Worm (Caenorhabditis elegans) whole organism, L4 larva: Measurements from ENCODE around the gene F14E5.8.

Experiments used
- F26F4.8 ChIP-seq: fragments of 200-800 bp; sonication (Bioruptor generic); conservative IDR thresholded peaks from 2 replicates; pipeline ENCODE4 v1.3.6; 2022; ENCODE audit warnings: missing genetic modification characterization, missing compliant biosample characterization
- F44E2.7 ChIP-seq: fragments of 200-800 bp; sonication (Bioruptor generic); IDR thresholded peaks from 2 replicates; pipeline ENCODE4 v2.1.2; 2022; ENCODE audit warnings: missing genetic modification characterization, missing compliant biosample characterization
- Y5F2A.4 ChIP-seq: fragments of 200-800 bp; sonication (Bioruptor generic); optimal IDR thresholded peaks from 2 replicates; lab custom pipeline; 2018; ENCODE audit warnings: mild to moderate bottlenecking, missing genetic modification characterization, missing compliant biosample characterization
- ZK546.5 ChIP-seq, 2 experiments: sonication (generic microtip); optimal IDR thresholded peaks; 2 replicates each; lab custom pipeline; 2017; ENCODE audit warnings: missing biosample characterization in 2 of 2, missing genetic modification characterization in 2 of 2
- aha-1 ChIP-seq: fragments of 150-350 bp; peaks from one replicate; lab custom pipeline; 2014; ENCODE audit warnings: missing biosample characterization, missing genetic modification characterization
- attf-4 ChIP-seq: sonication (generic microtip); optimal IDR thresholded peaks from 3 replicates; lab custom pipeline; 2017; ENCODE audit warnings: missing biosample characterization, missing genetic modification characterization
- ceh-20 ChIP-seq: fragments of 200-800 bp; sonication (Bioruptor generic); IDR thresholded peaks from 2 replicates; pipeline ENCODE4 v1.3.6; 2022; ENCODE audit warnings: missing genetic modification reagents, missing genetic modification characterization, missing compliant biosample characterization
- daf-16 ChIP-seq, 3 experiments: sonication (generic microtip); optimal IDR thresholded peaks; 2 replicates each; lab custom pipeline; 2016 to 2017; ENCODE audit warnings: missing genetic modification characterization in 3 of 3, missing genetic modification reagents in 3 of 3, mild to moderate bottlenecking in 2 of 3, missing compliant biosample characterization in 2 of 3, missing biosample characterization in 1 of 3, moderate library complexity in 1 of 3
- dmd-8 ChIP-seq: fragments of 200-800 bp; sonication (Bioruptor generic); IDR thresholded peaks from 2 replicates; pipeline ENCODE4 v1.3.6; 2022; ENCODE audit warnings: missing genetic modification characterization, missing compliant biosample characterization
- dve-1 ChIP-seq: sonication (generic microtip); optimal IDR thresholded peaks from 2 replicates; lab custom pipeline; 2017; ENCODE audit warnings: antibody characterized with exemption, mild to moderate bottlenecking, missing genetic modification characterization, missing compliant biosample characterization; ENCODE audit not compliant: insufficient read depth
- fkh-10 ChIP-seq: fragments of 150-350 bp; optimal IDR thresholded peaks from 2 replicates; lab custom pipeline; 2014; ENCODE audit warnings: missing biosample characterization, missing genetic modification reagents, missing genetic modification characterization
- hif-1 ChIP-seq, 2 experiments: sonication (generic microtip); optimal IDR thresholded peaks; 2 replicates each; lab custom pipeline; 2016 to 2017; ENCODE audit warnings: missing compliant biosample characterization in 2 of 2, missing genetic modification characterization in 2 of 2, missing genetic modification reagents in 2 of 2, missing genotype in 2 of 2, mild to moderate bottlenecking in 1 of 2
- hlh-11 ChIP-seq: fragments of 200-800 bp; sonication (Bioruptor generic); optimal IDR thresholded peaks from 2 replicates; lab custom pipeline; 2018; ENCODE audit warnings: mild to moderate bottlenecking, missing genetic modification characterization, missing compliant biosample characterization
- lir-3 ChIP-seq: sonication (generic microtip); optimal IDR thresholded peaks from 2 replicates; lab custom pipeline; 2016; ENCODE audit warnings: mild to moderate bottlenecking, missing genetic modification characterization, missing compliant biosample characterization
- madf-9 ChIP-seq: fragments of 200-800 bp; sonication (Bioruptor generic); conservative IDR thresholded peaks from 2 replicates; pipeline ENCODE4 v1.3.6; 2022; ENCODE audit warnings: missing genetic modification reagents, missing genetic modification characterization, missing compliant biosample characterization
- mep-1 ChIP-seq: fragments of 150-350 bp; sonication (generic microtip); optimal IDR thresholded peaks from 3 replicates; lab custom pipeline; 2014; ENCODE audit warnings: missing biosample characterization, missing genetic modification characterization
- nhr-102 ChIP-seq: sonication (generic microtip); optimal IDR thresholded peaks from 2 replicates; lab custom pipeline; 2016; ENCODE audit warnings: mild to moderate bottlenecking, missing genetic modification characterization, moderate library complexity, missing compliant biosample characterization
- nhr-25 ChIP-seq: sonication (generic microtip); optimal IDR thresholded peaks from 2 replicates; lab custom pipeline; 2017; ENCODE audit warnings: missing genetic modification characterization, mild to moderate bottlenecking, missing compliant biosample characterization, antibody characterized with exemption, moderate library complexity, borderline replicate concordance; ENCODE audit not compliant: insufficient read depth
- nhr-28 ChIP-seq: fragments of 150-350 bp; optimal IDR thresholded peaks from 2 replicates; lab custom pipeline; 2014; ENCODE audit warnings: missing biosample characterization, missing genetic modification characterization
- nhr-42 ChIP-seq: fragments of 200-800 bp; sonication (Bioruptor generic); IDR thresholded peaks from 2 replicates; pipeline ENCODE4 v1.3.6; 2022; ENCODE audit warnings: missing genetic modification characterization, missing compliant biosample characterization
- pha-4 ChIP-seq, 2 experiments: fragments of 150-350 bp in 1 of 2; fragments of 200-800 bp in 1 of 2; sonication (Bioruptor generic) in 1 of 2; IDR thresholded peaks in 1 of 2; optimal IDR thresholded peaks in 1 of 2; 2 replicates each; pipeline versions ENCODE4 v1.3.6 to Lab custom; 2014 to 2022; ENCODE audit warnings: missing genetic modification characterization in 2 of 2, missing genetic modification reagents in 2 of 2, missing biosample characterization in 1 of 2, missing compliant biosample characterization in 1 of 2
- php-3 ChIP-seq: fragments of 200-800 bp; sonication (Bioruptor generic); IDR thresholded peaks from 2 replicates; pipeline ENCODE4 v1.3.6; 2022; ENCODE audit warnings: missing genetic modification reagents, missing genetic modification characterization, missing compliant biosample characterization
- rbr-2 ChIP-seq: sonication (generic microtip); optimal IDR thresholded peaks from 2 replicates; lab custom pipeline; 2016; ENCODE audit warnings: missing genotype, missing genetic modification characterization, missing compliant biosample characterization
- sdz-12 ChIP-seq: fragments of 200-800 bp; sonication (Bioruptor generic); optimal IDR thresholded peaks from 2 replicates; lab custom pipeline; 2018; ENCODE audit warnings: mild to moderate bottlenecking, missing genetic modification characterization, missing compliant biosample characterization
- set-16 ChIP-seq: fragments of 200-800 bp; sonication (Bioruptor generic); IDR thresholded peaks from 2 replicates; pipeline ENCODE4 v1.3.6; 2022; ENCODE audit warnings: missing genetic modification reagents, missing genetic modification characterization, missing compliant biosample characterization
- spr-3 ChIP-seq: fragments of 200-800 bp; sonication (Bioruptor generic); optimal IDR thresholded peaks from 2 replicates; lab custom pipeline; 2018; ENCODE audit warnings: mild to moderate bottlenecking, missing genetic modification characterization, missing compliant biosample characterization
- unc-62 ChIP-seq, 3 experiments: fragments of 150-350 bp in 1 of 3; sonication (generic microtip); optimal IDR thresholded peaks in 2 of 3; peaks in 1 of 3; 1 replicate in 1 of 3; 2 replicates in 2 of 3; lab custom pipeline; 2014 to 2017; ENCODE audit warnings: missing biosample characterization in 3 of 3, missing genetic modification characterization in 3 of 3, missing genetic modification reagents in 3 of 3, missing genotype in 1 of 3

F14E5.8 gene

ce11 chrII:8412061-8412721 is 7.7 kb upstream of the F14E5.8 start, which contains the start of gene efl-3 (continued):
- 0 out of 2 replicates have a peak, but pooled peaks have one; percentile 25 for TF ChIP-seq set-16 (GFP tag; lab: Robert Waterston, UW)
- peak; percentile 42 for TF ChIP-seq dve-1 (tag; lab: Kevin White, UChicago)
- TF ChIP-seq unc-62 (GFP tag; optimal IDR thresholded peaks at IDR 0.05 in 1 of 2; lab: Kevin White, UChicago), result peak in 1 of 2 experiments; percentile 27
- TF ChIP-seq unc-62 (tag; optimal IDR thresholded peaks at IDR 0.05; lab: Kevin White, UChicago), result no peak
- TF ChIP-seq hif-1 (tag; optimal IDR thresholded peaks at IDR 0.05; lab: Kevin White, UChicago), result no peak
- TF ChIP-seq attf-4 (tag; lab: Kevin White, UChicago), result no peak
- TF ChIP-seq php-3 (GFP tag; lab: Robert Waterston, UW), result 0 out of 2 replicates have a peak, but pooled peaks have one; percentile 23
- no peak for TF ChIP-seq nhr-42
- TF ChIP-seq mep-1 (tag; lab: Kevin White, UChicago), result no peak
- no peak for TF ChIP-seq ceh-20 (GFP tag; lab: Robert Waterston, UW)

- TF ChIP-seq nhr-102 (tag; lab: Kevin White, UChicago) (peak; percentile 32), Y5F2A.4 (GFP tag; lab: Kevin White, UChicago) (no peak), nhr-28 (tag; lab: Kevin White, UChicago) (peak; percentile 45), spr-3 (GFP tag; lab: Kevin White, UChicago) (no peak), ZK546.5 (tag; optimal IDR thresholded peaks at IDR 0.05; lab: Kevin White, UChicago) (no peak), hlh-11 (tag; lab: Kevin White, UChicago) (peak; percentile 88), daf-16 (GFP tag; optimal IDR thresholded peaks at IDR 0.05; lab: Kevin White, UChicago) (no peak), daf-16 (tag; optimal IDR thresholded peaks at IDR 0.05; lab: Kevin White, UChicago) (peak; percentile 94), madf-9 (GFP tag; lab: Robert Waterston, UW) (no peak), F26F4.8 (no peak), sdz-12 (GFP tag; lab: Kevin White, UChicago) (no peak), rbr-2 (no peak), dve-1 (tag; lab: Kevin White, UChicago) (peak; percentile 70), fkh-10 (GFP tag; lab: Kevin White, UChicago) (no peak), php-3 (GFP tag; lab: Robert Waterston, UW) (peak; percentile 82)
Observed at ce11 chrII:8412935-8413334, 7.0 kb upstream of the F14E5.8 start.

DNA sequence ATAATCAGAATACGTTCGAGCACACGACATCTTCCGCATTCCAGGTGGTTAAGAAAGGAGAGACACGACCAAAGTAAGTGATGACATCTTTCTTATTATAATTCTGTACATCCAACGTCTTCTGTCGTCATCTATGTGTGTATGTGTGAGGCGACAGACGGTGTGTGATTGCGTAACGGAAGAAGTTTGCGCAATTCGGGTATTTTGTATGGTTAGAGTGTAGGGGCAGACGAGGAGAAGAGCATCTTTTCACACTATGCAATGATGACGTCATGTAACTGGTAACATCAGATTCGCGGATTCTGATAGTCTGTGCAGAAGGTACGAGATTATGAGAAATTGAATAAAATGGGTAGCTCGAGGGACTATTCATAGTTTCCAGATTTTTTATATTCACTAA is 4.9 kb upstream of the F14E5.8 start:
- TF ChIP-seq F44E2.7 (GFP tag; lab: Robert Waterston, UW) (no peak), lir-3 (tag; lab: Kevin White, UChicago) (no peak)

- TF ChIP-seq pha-4 (GFP tag; IDR thresholded peaks at IDR 0.05; lab: Robert Waterston, UW), result no peak
- TF ChIP-seq pha-4 (tag; optimal IDR thresholded peaks at IDR 0.05; lab: Kevin White, UChicago), result no peak
- peak in 1 of 2 experiments; percentile 5 for TF ChIP-seq unc-62 (GFP tag; optimal IDR thresholded peaks at IDR 0.05 in 1 of 2; lab: Kevin White, UChicago)
- no peak for TF ChIP-seq unc-62 (tag; optimal IDR thresholded peaks at IDR 0.05; lab: Kevin White, UChicago)
- TF ChIP-seq, all 104 proteins: peak for 1
Observed at ce11 chrII:8415462-8416037, 4.3 kb upstream of the F14E5.8 start.

ce11 chrII:8417059-8417668 is 2.7 kb upstream of the F14E5.8 start, which contains the start of gene fdgt-2:
Gene fdgt-2, plus strand, starts transcription at chrII:8417618.
- TF ChIP-seq daf-16 (GFP tag; optimal IDR thresholded peaks at IDR 0.05; lab: Kevin White, UChicago), result no peak
- TF ChIP-seq daf-16 (tag; optimal IDR thresholded peaks at IDR 0.05; lab: Kevin White, UChicago), result peak; percentile 59
- TF ChIP-seq nhr-28 (tag; lab: Kevin White, UChicago), result peak; percentile 25
- no peak for TF ChIP-seq nhr-25 (tag; lab: Kevin White, UChicago)
- peak in 1 of 2 experiments; percentile 95 for TF ChIP-seq unc-62 (GFP tag; optimal IDR thresholded peaks at IDR 0.05 in 1 of 2; lab: Kevin White, UChicago)
- no peak for TF ChIP-seq unc-62 (tag; optimal IDR thresholded peaks at IDR 0.05; lab: Kevin White, UChicago)
- no peak for TF ChIP-seq dmd-8 (GFP tag; lab: Robert Waterston, UW)
- TF ChIP-seq aha-1 (tag; lab: Kevin White, UChicago), result peak; percentile 42
- TF ChIP-seq, all 104 proteins: peak for 4
